Worm (Caenorhabditis elegans): ENCODE measurements around the gene F53G2.2.

F53G2.2 gene

DNA sequence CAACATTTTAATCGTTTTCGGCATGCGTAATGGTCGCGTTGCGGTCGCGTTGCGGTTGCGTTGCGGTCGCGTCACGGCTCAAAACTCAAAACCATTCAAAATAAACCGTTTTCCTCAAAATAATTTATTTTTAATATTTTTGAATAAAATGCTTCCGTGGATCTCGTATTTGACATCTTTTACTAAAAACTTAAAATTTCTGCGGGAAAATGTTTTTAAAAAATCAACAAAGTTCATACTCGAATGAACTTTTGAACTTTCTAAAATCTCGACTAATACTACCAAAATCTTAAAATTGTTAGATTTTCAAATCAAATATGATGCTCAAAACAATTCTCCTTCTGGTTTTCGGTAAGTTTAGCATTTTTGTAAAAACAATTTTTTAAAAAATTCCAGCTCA, at the start of gene F53G2.2:
TSS of gene F53G2.2 (plus strand) at position 301 of the 400 bp plus-strand sequence.
- TF ChIP-seq nhr-6 (tag; optimal IDR thresholded peaks at IDR 0.05), result no peak
- TF ChIP-seq mbf-1 (tag; optimal IDR thresholded peaks at IDR 0.05), result no peak
- no peak for TF ChIP-seq fos-1 (tag; optimal IDR thresholded peaks at IDR 0.05)

DNA sequence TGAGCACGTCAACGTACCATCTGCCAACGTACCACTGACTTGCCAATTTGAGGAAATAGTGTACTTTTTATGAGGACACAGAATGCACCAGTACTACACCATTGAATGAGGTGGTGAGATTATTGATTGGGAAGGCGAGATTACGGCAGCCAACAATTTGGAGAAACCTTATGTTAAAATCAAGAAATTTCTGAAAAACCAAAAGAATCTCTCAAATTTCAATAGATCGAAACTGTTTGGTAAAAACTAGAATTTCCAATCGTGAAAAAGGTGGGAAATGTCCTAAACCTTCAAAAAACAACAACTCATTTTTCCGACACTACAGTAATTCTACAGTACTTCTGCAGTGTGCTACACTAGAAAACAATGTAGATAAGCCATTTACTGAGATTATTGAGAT, 49.7 kb upstream of the F53G2.2 start, which contains the start of gene ceh-86:
TSS of gene ceh-86 (minus strand) at position 101 of the 400 bp plus-strand sequence.
- TF ChIP-seq nhr-77 (tag; optimal IDR thresholded peaks at IDR 0.05), result no peak
- TF ChIP-seq nhr-12 (tag; optimal IDR thresholded peaks at IDR 0.05), result no peak
- no peak for TF ChIP-seq crh-2 (tag; optimal IDR thresholded peaks at IDR 0.05)
- no peak for TF ChIP-seq nhr-23 (tag; optimal IDR thresholded peaks at IDR 0.05)
- TF ChIP-seq R02D3.7 (tag; optimal IDR thresholded peaks at IDR 0.05), result no peak
- no peak for TF ChIP-seq alr-1 (tag; optimal IDR thresholded peaks at IDR 0.05)
- no peak for TF ChIP-seq nhr-21 (tag; optimal IDR thresholded peaks at IDR 0.05)
- no peak for TF ChIP-seq lin-11 (tag; optimal IDR thresholded peaks at IDR 0.05)
- TF ChIP-seq zag-1 (tag; optimal IDR thresholded peaks at IDR 0.05), result no peak
- no peak for TF ChIP-seq mbf-1 (tag; optimal IDR thresholded peaks at IDR 0.05)
- no peak for TF ChIP-seq nhr-237 (tag; optimal IDR thresholded peaks at IDR 0.05)
- TF ChIP-seq unc-39 (tag; optimal IDR thresholded peaks at IDR 0.05), result no peak

DNA sequence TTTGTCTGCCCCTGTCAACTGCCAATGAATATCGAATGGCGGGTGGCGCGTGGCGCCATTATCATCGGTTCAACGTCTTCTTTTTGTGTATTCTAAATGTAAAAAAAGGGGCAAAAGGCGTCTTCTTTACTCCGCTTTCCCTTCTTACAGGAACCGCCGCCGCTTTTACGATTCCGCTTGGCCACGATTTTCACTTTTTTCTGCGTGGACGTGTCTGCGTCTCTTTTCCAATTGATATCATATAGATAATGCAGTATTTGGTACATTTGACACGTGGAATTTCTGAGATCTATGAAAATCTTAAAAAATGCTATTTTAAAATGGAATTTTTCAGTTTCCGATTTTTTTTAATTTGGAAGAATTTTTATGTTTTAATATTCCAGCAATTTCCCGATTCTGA, 46.2 kb upstream of the F53G2.2 start:
- peak; percentile 73 for TF ChIP-seq blmp-1 (tag; optimal IDR thresholded peaks at IDR 0.05; ENCODE audit: insufficient read depth)
- no peak for TF ChIP-seq unc-62 (GFP tag; optimal IDR thresholded peaks at IDR 0.05)

DNA sequence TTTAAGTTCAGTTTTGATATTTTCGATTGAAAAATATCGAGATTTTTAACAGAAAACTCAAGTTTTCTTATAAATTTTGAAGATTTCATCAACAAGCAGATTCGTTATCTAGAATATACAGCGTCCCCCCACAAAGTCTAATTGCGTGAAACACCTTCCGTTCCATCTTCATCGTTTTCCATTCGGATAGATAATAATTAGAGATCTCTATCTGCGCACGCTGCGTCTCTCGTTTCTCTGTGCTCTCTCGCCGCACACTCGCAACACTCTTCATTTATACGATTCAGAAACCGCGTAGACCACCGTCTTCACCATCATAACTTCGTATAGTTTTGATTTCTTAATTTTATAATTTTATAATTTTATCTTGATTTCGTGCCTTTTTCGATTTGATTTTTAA, 45.0 kb upstream of the F53G2.2 start:
- TF ChIP-seq ama-1 (optimal IDR thresholded peaks at IDR 0.05) (no peak), Y55F3AM.14 (GFP tag; optimal IDR thresholded peaks at IDR 0.05) (no peak), elt-1 (tag; optimal IDR thresholded peaks at IDR 0.05) (peak; percentile 7), ceh-16 (tag; optimal IDR thresholded peaks at IDR 0.05) (peak; percentile 97)

DNA sequence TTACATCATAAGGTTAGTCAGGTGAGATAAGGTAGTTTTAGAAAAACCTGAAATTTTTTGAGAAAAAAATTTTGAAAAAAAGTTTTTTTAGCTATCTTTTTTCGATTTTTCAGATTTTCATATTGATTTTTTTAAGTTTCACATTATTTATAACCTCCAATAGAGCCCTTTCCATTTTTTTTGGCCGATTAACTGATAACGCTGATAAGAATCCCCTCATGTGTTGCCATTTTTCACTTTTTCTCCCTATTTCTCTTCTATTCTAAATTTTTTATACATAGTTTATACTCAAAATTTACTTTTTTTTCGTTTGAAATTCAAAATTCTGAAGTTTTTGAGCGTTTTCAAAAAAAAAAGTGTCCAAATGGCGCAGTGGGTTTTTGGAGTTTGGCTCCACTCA, 43.5 kb upstream of the F53G2.2 start:
- TF ChIP-seq nhr-25 (tag; optimal IDR thresholded peaks at IDR 0.05) (no peak), fos-1 (tag; optimal IDR thresholded peaks at IDR 0.05) (peak; percentile 21)

DNA sequence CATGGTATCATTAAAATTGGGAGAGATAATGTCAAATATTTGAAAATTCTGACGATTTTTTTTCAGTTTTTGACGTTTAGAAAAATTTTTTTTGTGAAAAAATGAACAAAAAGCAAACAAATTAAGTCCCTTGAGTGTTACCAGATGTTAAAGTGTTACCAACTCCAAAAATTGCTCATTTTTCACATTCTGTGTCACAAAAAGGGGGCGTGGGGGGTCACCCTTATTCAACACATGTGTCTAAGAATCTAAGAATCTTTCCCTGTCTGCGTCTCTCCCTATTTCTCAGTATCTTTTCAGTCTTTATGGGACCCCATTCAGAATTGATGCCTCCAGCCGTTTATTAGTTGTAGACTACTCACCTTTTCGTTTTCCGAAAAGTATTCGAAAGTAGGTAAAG, 42.8 kb upstream of the F53G2.2 start:
- TF ChIP-seq snpc-4 (tag; optimal IDR thresholded peaks at IDR 0.05) (no peak), sma-3 (GFP tag; optimal IDR thresholded peaks at IDR 0.05) (no peak), nhr-25 (tag; optimal IDR thresholded peaks at IDR 0.05) (no peak), fos-1 (tag; optimal IDR thresholded peaks at IDR 0.05) (no peak), ztf-11 (tag; optimal IDR thresholded peaks at IDR 0.05) (no peak), mbf-1 (tag; optimal IDR thresholded peaks at IDR 0.05) (no peak), ztf-1 (GFP tag; conservative IDR thresholded peaks at IDR 0.05) (no peak), egl-27 (tag; optimal IDR thresholded peaks at IDR 0.05) (no peak), nhr-21 (tag; optimal IDR thresholded peaks at IDR 0.05) (no peak), nhr-11 (tag; optimal IDR thresholded peaks at IDR 0.05) (no peak), mdl-1 (tag; optimal IDR thresholded peaks at IDR 0.05) (no peak), gmeb-1 (tag; optimal IDR thresholded peaks at IDR 0.05) (no peak), ama-1 (optimal IDR thresholded peaks at IDR 0.05) (no peak), skn-1 (tag; optimal IDR thresholded peaks at IDR 0.05) (no peak), elt-3 (tag; optimal IDR thresholded peaks at IDR 0.05) (no peak), nhr-77 (tag; optimal IDR thresholded peaks at IDR 0.05) (no peak)

DNA sequence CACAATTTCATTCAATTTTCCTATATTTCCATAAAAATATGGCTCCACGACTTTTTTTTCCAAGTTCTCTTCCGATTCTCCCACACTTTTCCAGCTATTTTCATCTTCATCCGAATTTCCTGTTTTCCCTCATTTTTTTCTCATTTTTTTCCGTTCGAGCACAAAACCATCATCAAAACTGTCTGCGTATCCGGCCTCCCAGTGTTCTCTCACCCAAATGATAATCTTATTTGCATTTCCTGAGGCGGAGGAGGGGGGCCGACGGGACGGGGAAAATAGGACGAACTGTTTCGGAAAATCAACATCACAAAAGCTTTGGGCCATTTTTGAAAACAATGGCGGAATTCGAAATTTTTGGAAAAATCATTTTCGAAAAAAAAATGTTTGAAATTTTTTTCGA, 41.4 kb upstream of the F53G2.2 start:
- TF ChIP-seq ceh-16 (tag; optimal IDR thresholded peaks at IDR 0.05), result no peak
- no peak for TF ChIP-seq R02D3.7 (tag; optimal IDR thresholded peaks at IDR 0.05)
- no peak for TF ChIP-seq peb-1 (tag; optimal IDR thresholded peaks at IDR 0.05)
- no peak for TF ChIP-seq crh-2 (tag; optimal IDR thresholded peaks at IDR 0.05)
- TF ChIP-seq elt-1 (tag; optimal IDR thresholded peaks at IDR 0.05), result no peak
- no peak for TF ChIP-seq lin-39 (tag; optimal IDR thresholded peaks at IDR 0.05)
- TF ChIP-seq elt-3 (tag; optimal IDR thresholded peaks at IDR 0.05), result no peak
- no peak for TF ChIP-seq ztf-1 (GFP tag; conservative IDR thresholded peaks at IDR 0.05)
- TF ChIP-seq nhr-21 (tag; optimal IDR thresholded peaks at IDR 0.05), result no peak
- no peak for TF ChIP-seq nhr-25 (tag; optimal IDR thresholded peaks at IDR 0.05)
- no peak for TF ChIP-seq nhr-11 (tag; optimal IDR thresholded peaks at IDR 0.05)
